Worm (Caenorhabditis elegans): ENCODE measurements around the gene F19C6.3.

DNA sequence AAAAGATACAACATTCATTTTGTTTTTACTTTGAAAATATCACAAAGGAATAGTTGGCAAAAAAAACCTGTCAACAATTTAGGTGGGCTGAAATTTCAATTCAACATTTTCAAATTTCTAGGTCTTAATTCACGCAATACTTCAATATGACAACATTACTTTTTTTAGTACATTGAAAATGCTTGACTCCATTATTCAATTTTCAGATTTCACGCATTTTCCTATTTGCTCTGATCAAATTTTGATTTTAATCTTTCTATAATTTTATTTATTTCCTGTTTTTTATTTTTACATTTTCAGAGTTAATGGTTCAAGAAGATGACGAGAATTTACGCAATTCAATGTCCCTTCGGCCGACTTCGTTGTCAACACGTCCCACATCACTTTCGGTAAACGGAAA lies 19.0 kb upstream of the F19C6.3 start, which contains the start of gene mkk-4:
- TF ChIP-seq lin-15B (tag; optimal IDR thresholded peaks at IDR 0.05) (no peak), zag-1 (tag; optimal IDR thresholded peaks at IDR 0.05) (no peak), jun-1 (tag; optimal IDR thresholded peaks at IDR 0.05) (no peak), nhr-76 (tag; optimal IDR thresholded peaks at IDR 0.05) (no peak), nhr-28 (tag; optimal IDR thresholded peaks at IDR 0.05) (no peak), nfya-1 (tag; optimal IDR thresholded peaks at IDR 0.05; ENCODE audit: insufficient read depth) (no peak), elt-3 (tag; optimal IDR thresholded peaks at IDR 0.05) (no peak), ztf-4 (tag; optimal IDR thresholded peaks at IDR 0.05) (no peak), tbx-2 (tag; optimal IDR thresholded peaks at IDR 0.05) (no peak), nhr-12 (tag; optimal IDR thresholded peaks at IDR 0.05) (no peak)
